Worm (Caenorhabditis elegans) whole organism, L2 larva: ENCODE measurements around the gene col-175.

Experiments used
- F13H6.1 ChIP-seq: sonication (generic microtip); optimal IDR thresholded peaks from 2 replicates; lab custom pipeline; 2016; ENCODE audit warnings: missing genetic modification characterization, missing compliant biosample characterization
- R02D3.7 ChIP-seq: fragments of 150-350 bp; optimal IDR thresholded peaks from 2 replicates; lab custom pipeline; 2014; ENCODE audit warnings: missing biosample characterization, missing genetic modification characterization
- Y55F3AM.14 ChIP-seq: fragments of 200-800 bp; sonication (Bioruptor generic); optimal IDR thresholded peaks from 2 replicates; lab custom pipeline; 2018; ENCODE audit warnings: mild to moderate bottlenecking, missing genetic modification characterization, missing compliant biosample characterization
- ZK546.5 ChIP-seq: sonication (generic microtip); optimal IDR thresholded peaks from 2 replicates; lab custom pipeline; 2017; ENCODE audit warnings: missing biosample characterization, missing genetic modification characterization
- ama-1 ChIP-seq: fragments of 150-350 bp; optimal IDR thresholded peaks from 2 replicates; lab custom pipeline; 2018; ENCODE audit warnings: inconsistent platforms
- egl-27 ChIP-seq: sonication (generic microtip); optimal IDR thresholded peaks from 3 replicates; lab custom pipeline; 2017; ENCODE audit warnings: missing biosample characterization, missing genetic modification reagents, missing genetic modification characterization
- gmeb-1 ChIP-seq: fragments of 150-350 bp; optimal IDR thresholded peaks from 2 replicates; lab custom pipeline; 2014; ENCODE audit warnings: missing biosample characterization, missing genetic modification characterization
- lin-39 ChIP-seq: fragments of 150-350 bp; optimal IDR thresholded peaks from 2 replicates; lab custom pipeline; 2014; ENCODE audit warnings: missing biosample characterization, missing genetic modification reagents, missing genetic modification characterization
- mdl-1 ChIP-seq, 2 experiments: fragments of 150-350 bp in 1 of 2; sonication (generic microtip) in 1 of 2; optimal IDR thresholded peaks; 2 replicates each; lab custom pipeline; 2017; ENCODE audit warnings: missing biosample characterization in 2 of 2, missing genetic modification characterization in 2 of 2
- nhr-23 ChIP-seq: fragments of 150-350 bp; optimal IDR thresholded peaks from 2 replicates; lab custom pipeline; 2014; ENCODE audit warnings: missing biosample characterization, missing genetic modification reagents, missing genetic modification characterization
- nhr-237 ChIP-seq: fragments of 150-350 bp; optimal IDR thresholded peaks from 2 replicates; lab custom pipeline; 2014; ENCODE audit warnings: missing biosample characterization, missing genetic modification characterization
- nhr-25 ChIP-seq: fragments of 150-350 bp; sonication (generic microtip); optimal IDR thresholded peaks from 3 replicates; lab custom pipeline; 2014; ENCODE audit warnings: missing biosample characterization, missing genetic modification characterization
- nhr-77 ChIP-seq: fragments of 150-350 bp; optimal IDR thresholded peaks from 2 replicates; lab custom pipeline; 2014; ENCODE audit warnings: missing biosample characterization, missing genetic modification characterization
- unc-39 ChIP-seq: fragments of 150-350 bp; optimal IDR thresholded peaks from 2 replicates; lab custom pipeline; 2014; ENCODE audit warnings: missing biosample characterization, missing genetic modification characterization

ce11 chrX:9237708-9238107 lies 3.3 kb upstream of the col-175 start:
- TF ChIP-seq gmeb-1 (tag; lab: Kevin White, UChicago), result no peak
- no peak for TF ChIP-seq ZK546.5 (tag; lab: Kevin White, UChicago)
- no peak for TF ChIP-seq F13H6.1 (tag; lab: Kevin White, UChicago)
- TF ChIP-seq nhr-25 (tag; lab: Kevin White, UChicago), result no peak
- no peak for TF ChIP-seq nhr-23 (tag; lab: Kevin White, UChicago)
- TF ChIP-seq nhr-77 (tag; lab: Kevin White, UChicago), result no peak
- TF ChIP-seq Y55F3AM.14 (GFP tag; lab: Kevin White, UChicago), result no peak
- TF ChIP-seq nhr-237, result no peak
- no peak for TF ChIP-seq egl-27 (tag; lab: Kevin White, UChicago)
- no peak for TF ChIP-seq unc-39
- TF ChIP-seq lin-39 (tag; lab: Kevin White, UChicago), result no peak
- no peak for TF ChIP-seq mdl-1 (tag; optimal IDR thresholded peaks at IDR 0.05; lab: Kevin White, UChicago)
- no peak for TF ChIP-seq R02D3.7
- TF ChIP-seq ama-1 (lab: Kevin White, UChicago), result no peak
